Fruit fly (Drosophila melanogaster): ENCODE data around the gene RpL13.

dm6 chr2L:9945086-9945485 is 22.0 kb upstream of the RpL13 start:
- TF ChIP-seq EcR (GFP tag; optimal IDR thresholded peaks at IDR 0.05) (no peak), CG9948 (tag; optimal IDR thresholded peaks at IDR 0.05) (no peak), CG34367 (tag; optimal IDR thresholded peaks at IDR 0.05) (no peak), CG8301 (tag; optimal IDR thresholded peaks at IDR 0.05) (no peak), CG10348 (GFP tag; IDR thresholded peaks at IDR 0.05) (no peak), Pif1B (GFP tag; optimal IDR thresholded peaks at IDR 0.05) (peak; percentile 11), CG4496 (GFP tag; IDR thresholded peaks at IDR 0.05) (0 out of 3 replicates have a peak, but pooled peaks have one; percentile 12), CG15710 (tag; optimal IDR thresholded peaks at IDR 0.05) (no peak), rn (GFP tag; IDR thresholded peaks at IDR 0.05) (no peak), CG8159 (tag; optimal IDR thresholded peaks at IDR 0.05) (no peak), gl (tag; optimal IDR thresholded peaks at IDR 0.05) (peak; percentile 71), CG14655 (GFP tag; optimal IDR thresholded peaks at IDR 0.05) (no peak)
